Worm (Caenorhabditis elegans): ENCODE data around the gene Y39E4B.11.

Y39E4B.11 gene

ce11 chrIII:13256438-13256928, 51.7 kb downstream of the Y39E4B.11 start, which contains the start of gene F56A8.3 (continued):
- TF ChIP-seq sptf-1 (tag; optimal IDR thresholded peaks at IDR 0.05) (no peak), dsc-1 (tag; optimal IDR thresholded peaks at IDR 0.05) (peak; percentile 78), ceh-88 (GFP tag; IDR thresholded peaks at IDR 0.05) (no peak), nhr-90 (tag; optimal IDR thresholded peaks at IDR 0.05; ENCODE audit: poor library complexity) (peak; percentile 80), egl-13 (tag; optimal IDR thresholded peaks at IDR 0.05) (no peak), nhr-71 (tag; optimal IDR thresholded peaks at IDR 0.05) (peak; percentile 85), snpc-4 (tag; optimal IDR thresholded peaks at IDR 0.05) (peak; percentile 37), lin-35 (GFP tag; optimal IDR thresholded peaks at IDR 0.05) (peak; percentile 97 to 99), unc-30 (tag; optimal IDR thresholded peaks at IDR 0.05) (no peak), egl-27 (tag; optimal IDR thresholded peaks at IDR 0.05) (no peak), swsn-7 (tag; optimal IDR thresholded peaks at IDR 0.05) (peak; percentile 76), mdl-1 (tag; optimal IDR thresholded peaks at IDR 0.05) (peak in 1 of 2 experiments; percentile 60), blmp-1 (tag; optimal IDR thresholded peaks at IDR 0.05) (peak; percentile 41), unc-98 (GFP tag; IDR thresholded peaks at IDR 0.05) (no peak), nhr-12 (tag; optimal IDR thresholded peaks at IDR 0.05) (peak; percentile 7), ceh-63 (GFP tag; optimal IDR thresholded peaks at IDR 0.05) (no peak), ztf-4 (tag; optimal IDR thresholded peaks at IDR 0.05) (peak; percentile 65), grh-1 (GFP tag; IDR thresholded peaks at IDR 0.05) (no peak), hpl-2 (GFP tag; optimal IDR thresholded peaks at IDR 0.05) (peak; percentile 31), C16A3.4 (tag; optimal IDR thresholded peaks at IDR 0.05) (peak; percentile 75), efl-3 (GFP tag; optimal IDR thresholded peaks at IDR 0.05) (no peak), xbp-1 (tag; optimal IDR thresholded peaks at IDR 0.05) (peak; percentile 70), unc-86 (tag; optimal IDR thresholded peaks at IDR 0.05) (peak; percentile 19), mep-1 (tag; optimal IDR thresholded peaks at IDR 0.05) (peak; percentile 75), aha-1 (tag; optimal IDR thresholded peaks at IDR 0.05) (no peak), irx-1 (tag; optimal IDR thresholded peaks at IDR 0.05) (peak; percentile 60), nhr-76 (tag; optimal IDR thresholded peaks at IDR 0.05) (no peak), nhr-237 (tag; optimal IDR thresholded peaks at IDR 0.05) (peak; percentile 32), elt-3 (tag; optimal IDR thresholded peaks at IDR 0.05) (peak in 1 of 6 experiments; percentile 26), C04F5.9 (tag; optimal IDR thresholded peaks at IDR 0.05) (no peak), Y116A8C.19 (tag; optimal IDR thresholded peaks at IDR 0.05; ENCODE audit: borderline replicate concordance) (no peak), nhr-84 (tag; optimal IDR thresholded peaks at IDR 0.05) (no peak)

Data from whole organism, L1 larva.